Worm (Caenorhabditis elegans) whole organism, L3 larva: ENCODE data around the gene Y69A2AR.28.

Source experiments
- ama-1 ChIP-seq: fragments of 150-350 bp; optimal IDR thresholded peaks from 2 replicates; lab custom pipeline; 2018
- fos-1 ChIP-seq: fragments of 150-350 bp; optimal IDR thresholded peaks from 2 replicates; lab custom pipeline; 2014; ENCODE audit warnings: missing biosample characterization, missing genetic modification characterization
- mdl-1 ChIP-seq: fragments of 150-350 bp; optimal IDR thresholded peaks from 2 replicates; lab custom pipeline; 2014; ENCODE audit warnings: missing biosample characterization, missing genetic modification characterization
- pqm-1 ChIP-seq: fragments of 150-350 bp; optimal IDR thresholded peaks from 2 replicates; lab custom pipeline; 2017; ENCODE audit warnings: missing biosample characterization, missing genetic modification characterization, inconsistent platforms
- tbx-2 ChIP-seq: sonication (generic microtip); optimal IDR thresholded peaks from 2 replicates; lab custom pipeline; 2016; ENCODE audit warnings: mild to moderate bottlenecking, missing genetic modification characterization, missing compliant biosample characterization
- ztf-11 ChIP-seq: fragments of 150-350 bp; optimal IDR thresholded peaks from 2 replicates; lab custom pipeline; 2014; ENCODE audit warnings: missing biosample characterization, missing genetic modification characterization

DNA sequence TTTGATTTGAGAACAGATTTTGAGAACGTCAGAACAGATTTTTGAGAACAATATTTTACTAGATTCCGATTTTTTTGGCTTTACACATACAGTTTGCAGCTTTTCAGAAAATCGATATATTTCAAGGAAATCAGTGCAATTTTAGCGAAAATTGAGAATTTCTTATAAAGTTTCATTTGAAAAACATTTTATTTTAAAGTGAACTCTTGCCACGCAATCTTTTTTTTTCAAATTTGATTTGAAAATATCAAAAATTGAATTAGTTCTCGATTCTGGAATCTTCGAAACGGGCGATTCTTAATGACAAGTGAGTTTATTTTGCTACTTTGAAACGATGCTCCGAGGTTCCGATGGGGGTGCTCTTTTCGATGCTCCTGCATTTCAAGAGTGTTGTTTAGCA lies 40.8 kb downstream of the Y69A2AR.28 start, which contains the start of gene Y69A2AR.51:
- no peak for TF ChIP-seq fos-1 (tag; lab: Kevin White, UChicago)
- TF ChIP-seq ztf-11: no peak
- no peak for TF ChIP-seq ama-1
- no peak for TF ChIP-seq tbx-2 (tag; lab: Kevin White, UChicago)
- TF ChIP-seq mdl-1 (tag; lab: Kevin White, UChicago): no peak
- no peak for TF ChIP-seq pqm-1 (tag; lab: Kevin White, UChicago)
